Worm (Caenorhabditis elegans): ENCODE results near the gene B0285.3.
A peak's percentile ranks its signal among the peaks of the same experiment; 100 is the strongest.

The B0285.3 gene

DNA sequence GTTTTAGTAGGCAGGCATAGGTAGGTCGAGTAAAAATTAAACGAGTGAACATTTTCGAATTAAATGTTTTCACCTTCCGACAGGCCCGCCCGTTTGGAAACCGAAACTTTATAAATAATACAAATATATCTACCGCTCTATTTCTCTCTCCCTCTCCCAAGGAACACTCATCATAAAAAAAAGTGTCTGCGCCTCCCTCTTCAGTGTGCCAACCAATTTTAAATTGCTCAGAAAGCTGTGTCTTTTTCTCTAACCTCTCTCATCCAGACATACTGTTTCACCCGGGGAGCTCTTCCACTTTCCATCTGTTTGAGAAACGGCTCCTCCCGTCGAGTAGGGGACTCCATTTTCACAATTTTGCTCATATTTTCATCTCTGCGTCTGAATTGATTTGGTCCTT, 20.0 kb downstream of the B0285.3 start:
- TF ChIP-seq set-16 (GFP tag; IDR thresholded peaks at IDR 0.05): no peak
- no peak for TF ChIP-seq lin-39 (tag; optimal IDR thresholded peaks at IDR 0.05)
- no peak for TF ChIP-seq duxl-1 (tag; optimal IDR thresholded peaks at IDR 0.05; ENCODE audit: poor library complexity)
- 0 out of 2 replicates have a peak, but pooled peaks have one; percentile 26 for TF ChIP-seq vab-7 (GFP tag; IDR thresholded peaks at IDR 0.05)
- TF ChIP-seq aly-2 (tag; optimal IDR thresholded peaks at IDR 0.05): no peak
- TF ChIP-seq mep-1 (tag; optimal IDR thresholded peaks at IDR 0.05): peak; percentile 23
- peak; percentile 48 for TF ChIP-seq rbr-2 (tag; optimal IDR thresholded peaks at IDR 0.05)
- no peak for TF ChIP-seq daf-19 (GFP tag; conservative IDR thresholded peaks at IDR 0.05)
- peak; percentile 54; the same call in 1 of the 2 replicates for TF ChIP-seq hmg-1.1 (GFP tag; IDR thresholded peaks at IDR 0.05)
- no peak for TF ChIP-seq nhr-76 (tag; optimal IDR thresholded peaks at IDR 0.05)
- no peak for TF ChIP-seq unc-130 (GFP tag; optimal IDR thresholded peaks at IDR 0.05)
- TF ChIP-seq nhr-11 (tag; optimal IDR thresholded peaks at IDR 0.05): peak; percentile 14
- TF ChIP-seq unc-62 (GFP tag; optimal IDR thresholded peaks at IDR 0.05 in 1 of 2): peak in 1 of 2 experiments; percentile 67
- TF ChIP-seq unc-62 (tag; optimal IDR thresholded peaks at IDR 0.05): no peak
- no peak for TF ChIP-seq nhr-77 (tag; optimal IDR thresholded peaks at IDR 0.05)
- peak in 1 of 2 experiments; percentile 41 for TF ChIP-seq lsy-2 (tag; optimal IDR thresholded peaks at IDR 0.05)
- no peak for TF ChIP-seq attf-4 (tag; optimal IDR thresholded peaks at IDR 0.05)
- 0 out of 2 replicates have a peak, but pooled peaks have one; percentile 16 for TF ChIP-seq lin-38 (GFP tag; IDR thresholded peaks at IDR 0.05)
- no peak for TF ChIP-seq ceh-82 (tag; optimal IDR thresholded peaks at IDR 0.05)

DNA sequence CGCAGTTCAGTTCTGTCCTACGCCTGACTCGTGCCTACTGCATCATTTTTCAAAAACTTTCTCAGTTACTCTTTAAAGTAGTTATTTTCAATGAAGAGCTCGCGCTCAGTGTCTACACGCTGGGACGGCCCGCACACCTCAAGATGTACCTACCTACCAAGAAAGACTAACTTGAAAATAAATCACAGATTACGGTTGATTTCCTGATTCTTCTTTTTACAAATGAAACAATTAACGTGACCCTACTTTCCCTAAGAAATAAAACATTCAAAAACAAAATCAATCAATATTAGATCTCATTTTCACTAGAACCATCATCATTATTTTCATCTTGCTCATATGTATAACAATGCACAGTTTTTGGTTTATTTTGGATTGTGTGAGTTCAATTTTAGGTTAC, 21.7 kb downstream of the B0285.3 start, which contains the start of gene H38K22.7:
H38K22.7 (plus strand) TSS at position 301 of the 400 bp plus-strand sequence.
- TF ChIP-seq nhr-237 (tag; optimal IDR thresholded peaks at IDR 0.05) (no peak), rbr-2 (tag; optimal IDR thresholded peaks at IDR 0.05) (no peak), unc-39 (tag; optimal IDR thresholded peaks at IDR 0.05) (no peak), saeg-2 (GFP tag; IDR thresholded peaks at IDR 0.05) (no peak), unc-130 (GFP tag; optimal IDR thresholded peaks at IDR 0.05) (no peak), dpl-1 (GFP tag; optimal IDR thresholded peaks at IDR 0.05) (no peak), ZK337.2 (GFP tag; IDR thresholded peaks at IDR 0.05) (no peak), madf-9 (GFP tag; conservative IDR thresholded peaks at IDR 0.05) (no peak), ama-1 (optimal IDR thresholded peaks at IDR 0.05) (no peak), snpc-1.2 (GFP tag; IDR thresholded peaks at IDR 0.05) (no peak), lin-29 (GFP tag; IDR thresholded peaks at IDR 0.05) (no peak), F49E8.2 (tag; optimal IDR thresholded peaks at IDR 0.05; ENCODE audit: borderline replicate concordance) (no peak), F44E2.7 (GFP tag; IDR thresholded peaks at IDR 0.05) (no peak), D1046.2 (GFP tag; IDR thresholded peaks at IDR 0.05) (no peak), daf-19 (GFP tag; conservative IDR thresholded peaks at IDR 0.05) (no peak)

- TF ChIP-seq T26A8.4 (GFP tag; IDR thresholded peaks at IDR 0.05) (no peak), F10B5.3 (tag; optimal IDR thresholded peaks at IDR 0.05) (no peak), unc-62 (GFP tag; optimal IDR thresholded peaks at IDR 0.05 in 1 of 2) (no peak), unc-62 (tag; optimal IDR thresholded peaks at IDR 0.05) (no peak), ama-1 (optimal IDR thresholded peaks at IDR 0.05) (no peak)
These were observed 23.0 kb downstream of the B0285.3 start, which contains the start of gene H38K22.6 for ce11 chrIII:4320113-4320512. Gene H38K22.6 (plus strand): TSS chrIII:4320413.

DNA sequence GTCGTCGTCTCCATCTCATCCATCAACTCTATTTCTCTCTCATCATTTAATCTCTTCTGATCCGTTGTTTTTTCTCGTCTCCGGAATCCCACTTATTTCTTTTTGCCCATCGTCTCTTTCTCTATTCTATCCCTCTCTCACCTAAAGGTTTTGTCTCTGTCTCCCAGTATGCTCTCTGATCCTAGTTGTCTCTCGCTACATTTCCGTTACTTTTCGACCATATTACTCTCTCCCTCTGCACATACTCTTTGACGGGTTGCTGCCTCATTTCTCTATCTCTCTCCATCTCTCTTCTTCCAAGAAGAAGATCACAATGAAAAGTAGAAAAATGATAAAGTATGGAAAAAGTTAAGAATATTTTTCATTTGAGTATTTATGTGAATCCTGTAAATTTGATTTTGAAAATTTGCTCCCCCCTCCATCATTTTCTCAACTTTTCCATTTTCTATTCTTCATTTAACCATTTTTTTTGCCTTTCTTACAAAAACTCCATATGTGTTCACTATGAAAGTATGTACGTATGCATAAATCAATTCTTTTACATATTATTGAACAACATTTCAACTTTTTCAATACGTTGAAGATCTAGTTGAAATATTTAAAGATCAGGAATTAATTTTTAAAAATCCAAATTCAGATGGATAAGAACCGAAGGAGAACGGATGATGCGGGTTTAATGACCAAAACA, 25.9 kb downstream of the B0285.3 start, which contains the start of gene tag-131:
tag-131 (plus strand) TSS at position 638 of the 688 bp plus-strand sequence.
- no peak for TF ChIP-seq egl-43 (GFP tag; IDR thresholded peaks at IDR 0.05)
- peak; percentile 14 for TF ChIP-seq dpl-1 (GFP tag; optimal IDR thresholded peaks at IDR 0.05)
- TF ChIP-seq Y5F2A.4 (GFP tag; optimal IDR thresholded peaks at IDR 0.05): no peak
- no peak for TF ChIP-seq ceh-44 (GFP tag; IDR thresholded peaks at IDR 0.05)
- TF ChIP-seq Y105C5A.15 (GFP tag; IDR thresholded peaks at IDR 0.05): no peak
- TF ChIP-seq nhr-28 (tag; optimal IDR thresholded peaks at IDR 0.05): peak; percentile 12
- 0 out of 2 replicates have a peak, but pooled peaks have one; percentile 40 for TF ChIP-seq T26A8.4 (GFP tag; IDR thresholded peaks at IDR 0.05)
- TF ChIP-seq jun-1 (tag; optimal IDR thresholded peaks at IDR 0.05): no peak
- peak; percentile 27 for TF ChIP-seq hlh-11 (tag; optimal IDR thresholded peaks at IDR 0.05)
- peak in 1 of 2 experiments; percentile 83 for TF ChIP-seq unc-62 (GFP tag; optimal IDR thresholded peaks at IDR 0.05 in 1 of 2)
- no peak for TF ChIP-seq unc-62 (tag; optimal IDR thresholded peaks at IDR 0.05)
- peak in 1 of 2 experiments; percentile 5 for TF ChIP-seq daf-16 (GFP tag; optimal IDR thresholded peaks at IDR 0.05)
- TF ChIP-seq daf-16 (tag; optimal IDR thresholded peaks at IDR 0.05): no peak
- peak in 1 of 2 experiments; percentile 25 for TF ChIP-seq lsy-2 (tag; optimal IDR thresholded peaks at IDR 0.05)
- TF ChIP-seq T20F7.1 (GFP tag; optimal IDR thresholded peaks at IDR 0.05): no peak
- peak; percentile 25 for TF ChIP-seq dve-1 (tag; optimal IDR thresholded peaks at IDR 0.05; ENCODE audit: insufficient read depth)
- 0 out of 2 replicates have a peak, but pooled peaks have one; percentile 25 for TF ChIP-seq ceh-20 (GFP tag; IDR thresholded peaks at IDR 0.05)
- TF ChIP-seq nhr-11 (tag; optimal IDR thresholded peaks at IDR 0.05): peak; percentile 29
- TF ChIP-seq ZK546.5 (tag; optimal IDR thresholded peaks at IDR 0.05): no peak

Measured in whole organism, L4 larva.